Fruit fly (Drosophila melanogaster) whole organism, embryonic: Measurements from ENCODE around the gene Or33b.

Experiments
- CG10366 ChIP-seq: fragments of 200-800 bp; sonication (Bioruptor generic); IDR thresholded peaks from 2 replicates; pipeline ENCODE4 v1.3.6; 2022; ENCODE audit warnings: missing biosample characterization, missing genetic modification characterization
- CG17912 ChIP-seq: fragments of 200-800 bp; sonication (Bioruptor generic); optimal IDR thresholded peaks from 2 replicates; lab custom pipeline; 2018; ENCODE audit warnings: missing biosample characterization, mild to moderate bottlenecking, missing genetic modification characterization
- CG2199 ChIP-seq: fragments of 200-800 bp; sonication (Bioruptor generic); IDR thresholded peaks from 3 replicates; pipeline ENCODE4 v1.3.6; 2022; ENCODE audit warnings: missing biosample characterization, missing genetic modification characterization
- CG30403 ChIP-seq: fragments of 200-800 bp; sonication (Bioruptor generic); optimal IDR thresholded peaks from 3 replicates; lab custom pipeline; 2016; ENCODE audit warnings: missing biosample characterization, missing genetic modification characterization
- CG31388 ChIP-seq: fragments of 200-800 bp; sonication (Bioruptor generic); optimal IDR thresholded peaks from 2 replicates; lab custom pipeline; 2016; ENCODE audit warnings: missing biosample characterization, missing genetic modification characterization
- Chrac-16 ChIP-seq: fragments of 200-800 bp; sonication (Bioruptor generic); optimal IDR thresholded peaks from 3 replicates; lab custom pipeline; 2016; ENCODE audit warnings: missing biosample characterization, missing genetic modification characterization
- E2f2 ChIP-seq: fragments of 200-800 bp; sonication (Bioruptor generic); IDR thresholded peaks from 2 replicates; pipeline ENCODE4 v1.3.6; 2022; ENCODE audit warnings: missing biosample characterization, missing genetic modification characterization
- Fer1 ChIP-seq: fragments of 200-800 bp; sonication (Bioruptor generic); optimal IDR thresholded peaks from 2 replicates; lab custom pipeline; 2017; ENCODE audit warnings: missing biosample characterization, mild to moderate bottlenecking, missing genetic modification characterization
- Gug ChIP-seq: fragments of 200-800 bp; sonication (Bioruptor generic); IDR thresholded peaks from 4 replicates; pipeline ENCODE4 v1.3.6; 2022; ENCODE audit warnings: missing biosample characterization, missing genetic modification characterization
- Jarid2 ChIP-seq: fragments of 200-800 bp; sonication (Bioruptor generic); optimal IDR thresholded peaks from 3 replicates; lab custom pipeline; 2017; ENCODE audit warnings: mild to moderate bottlenecking, missing biosample characterization, missing genetic modification reagents, missing genetic modification characterization
- Poxn ChIP-seq: fragments of 200-800 bp; sonication (Bioruptor generic); IDR thresholded peaks from 2 replicates; pipeline ENCODE4 v1.3.6; 2022; ENCODE audit warnings: missing biosample characterization, missing genetic modification characterization
- mam ChIP-seq: fragments of 200-800 bp; sonication (Bioruptor generic); optimal IDR thresholded peaks from 3 replicates; lab custom pipeline; 2016; ENCODE audit warnings: missing biosample characterization, missing genetic modification characterization
- nau ChIP-seq: fragments of 200-800 bp; sonication (Bioruptor generic); optimal IDR thresholded peaks from 3 replicates; lab custom pipeline; 2017; ENCODE audit warnings: missing biosample characterization, mild to moderate bottlenecking, missing genetic modification characterization, missing genetic modification reagents
- slp2 ChIP-seq: fragments of 200-800 bp; sonication (Bioruptor generic); optimal IDR thresholded peaks from 2 replicates; lab custom pipeline; 2016; ENCODE audit warnings: missing biosample characterization, missing genetic modification characterization

DNA sequence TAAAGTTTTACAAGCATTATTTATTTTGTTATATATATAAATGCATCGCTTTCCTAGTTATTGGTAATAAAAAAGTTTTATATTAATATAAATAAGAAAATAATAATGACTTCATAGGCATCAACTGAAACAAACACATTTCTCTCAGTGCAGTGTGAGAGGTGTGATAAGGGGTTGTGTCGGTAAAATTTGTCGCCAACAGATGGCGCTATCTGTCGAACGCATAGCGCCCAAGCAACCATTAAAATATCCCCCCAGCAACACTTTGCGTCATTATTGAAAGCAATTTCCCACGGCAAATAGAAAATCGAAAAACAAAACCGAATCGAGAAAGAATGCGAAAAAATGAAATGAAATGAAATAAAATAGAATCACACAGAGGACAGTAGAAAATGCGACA lies 4.6 kb downstream of the Or33b start:
- no peak for TF ChIP-seq Fer1 (GFP tag; lab: Kevin White, UChicago)
- TF ChIP-seq CG30403 (GFP tag; lab: Kevin White, UChicago), result no peak
- no peak for TF ChIP-seq Gug
- no peak for TF ChIP-seq Chrac-16 (GFP tag; lab: Kevin White, UChicago)
- TF ChIP-seq mam, result no peak
- no peak for TF ChIP-seq CG10366 (GFP tag; lab: Robert Waterston, UW)
- no peak for TF ChIP-seq CG31388
- TF ChIP-seq CG2199 (GFP tag; lab: Robert Waterston, UW), result no peak
- TF ChIP-seq slp2 (GFP tag; lab: Kevin White, UChicago), result no peak
- no peak for TF ChIP-seq E2f2
- no peak for TF ChIP-seq CG17912 (GFP tag; lab: Kevin White, UChicago)
- no peak for TF ChIP-seq Jarid2 (GFP tag; lab: Kevin White, UChicago)
- no peak for TF ChIP-seq Poxn (GFP tag; lab: Robert Waterston, UW)
- no peak for TF ChIP-seq nau (GFP tag; lab: Kevin White, UChicago)
